Fruit fly (Drosophila melanogaster) whole organism, pupa: ENCODE measurements around the gene CG9967.

Source experiments
- CG10348 ChIP-seq: fragments of 200-800 bp; sonication (Bioruptor generic); IDR thresholded peaks from 2 replicates; pipeline ENCODE4 v1.3.6; 2022; ENCODE audit warnings: missing biosample characterization, missing genetic modification characterization
- CG12605 ChIP-seq: fragments of 200-800 bp; sonication (Bioruptor generic); IDR thresholded peaks from 2 replicates; pipeline ENCODE4 v1.3.6; 2022; ENCODE audit warnings: missing biosample characterization, missing genetic modification characterization
- CG13204 ChIP-seq: fragments of 200-800 bp; sonication (Bioruptor generic); optimal IDR thresholded peaks from 2 replicates; lab custom pipeline; 2018; ENCODE audit warnings: missing biosample characterization, mild to moderate bottlenecking, missing genetic modification characterization, moderate library complexity
- CG14655 ChIP-seq: fragments of 200-800 bp; sonication (Bioruptor generic); optimal IDR thresholded peaks from 3 replicates; lab custom pipeline; 2017; ENCODE audit warnings: mild to moderate bottlenecking, missing biosample characterization, missing genetic modification reagents, missing genetic modification characterization
- CG15710 ChIP-seq: fragments of 200-800 bp; sonication (Bioruptor generic); optimal IDR thresholded peaks from 2 replicates; lab custom pipeline; 2018; ENCODE audit warnings: missing biosample characterization, mild to moderate bottlenecking, missing genetic modification characterization, moderate library complexity
- CG17806 ChIP-seq: fragments of 200-800 bp; sonication (Bioruptor generic); optimal IDR thresholded peaks from 2 replicates; lab custom pipeline; 2018; ENCODE audit warnings: missing biosample characterization, mild to moderate bottlenecking, missing genetic modification characterization, moderate library complexity
- CG32121 ChIP-seq: fragments of 200-800 bp; sonication (Bioruptor generic); IDR thresholded peaks from 2 replicates; pipeline ENCODE4 v1.3.6; 2022; ENCODE audit warnings: missing biosample characterization, missing genetic modification characterization
- CG34367 ChIP-seq: fragments of 200-800 bp; sonication (Bioruptor generic); optimal IDR thresholded peaks from 2 replicates; lab custom pipeline; 2018; ENCODE audit warnings: missing biosample characterization, mild to moderate bottlenecking, missing genetic modification characterization
- CG4496 ChIP-seq: fragments of 200-800 bp; sonication (Bioruptor generic); IDR thresholded peaks from 3 replicates; pipeline ENCODE4 v1.3.6; 2022; ENCODE audit warnings: missing biosample characterization, missing genetic modification characterization
- CG8159 ChIP-seq: fragments of 200-800 bp; sonication (Bioruptor generic); optimal IDR thresholded peaks from 3 replicates; lab custom pipeline; 2018; ENCODE audit warnings: missing biosample characterization, mild to moderate bottlenecking, missing genetic modification characterization, moderate library complexity
- CG8301 ChIP-seq: fragments of 200-800 bp; sonication (Bioruptor generic); optimal IDR thresholded peaks from 2 replicates; lab custom pipeline; 2018; ENCODE audit warnings: missing biosample characterization, mild to moderate bottlenecking, missing genetic modification characterization
- CG9948 ChIP-seq: fragments of 200-800 bp; sonication (Bioruptor generic); optimal IDR thresholded peaks from 2 replicates; lab custom pipeline; 2018; ENCODE audit warnings: missing biosample characterization, mild to moderate bottlenecking, missing genetic modification characterization, moderate library complexity
- D1 ChIP-seq: fragments of 200-800 bp; sonication (Bioruptor generic); optimal IDR thresholded peaks from 2 replicates; lab custom pipeline; 2018; ENCODE audit warnings: missing biosample characterization, mild to moderate bottlenecking, missing genetic modification characterization, moderate library complexity
- EcR ChIP-seq: fragments of 200-800 bp; sonication (Bioruptor generic); optimal IDR thresholded peaks from 3 replicates; lab custom pipeline; 2019; ENCODE audit warnings: missing biosample characterization, missing genetic modification characterization, mild to moderate bottlenecking, moderate library complexity, missing genetic modification reagents
- Ets98B ChIP-seq: fragments of 200-800 bp; sonication (Bioruptor generic); IDR thresholded peaks from 2 replicates; pipeline ENCODE4 v1.3.6; 2022; ENCODE audit warnings: missing biosample characterization, missing genetic modification characterization
- Pif1A ChIP-seq: fragments of 200-800 bp; sonication (Bioruptor generic); optimal IDR thresholded peaks from 3 replicates; lab custom pipeline; 2016; ENCODE audit warnings: missing biosample characterization, missing genetic modification characterization
- Pif1B ChIP-seq: fragments of 200-800 bp; sonication (Bioruptor generic); optimal IDR thresholded peaks from 3 replicates; lab custom pipeline; 2016; ENCODE audit warnings: missing biosample characterization, missing genetic modification characterization
- Snoo ChIP-seq: fragments of 200-800 bp; sonication (Bioruptor generic); optimal IDR thresholded peaks from 3 replicates; lab custom pipeline; 2017; ENCODE audit warnings: missing biosample characterization, mild to moderate bottlenecking, missing genetic modification characterization, inconsistent platforms
- fd96Ca ChIP-seq: fragments of 200-800 bp; sonication (Bioruptor generic); IDR thresholded peaks from 3 replicates; pipeline ENCODE4 v1.3.6; 2022; ENCODE audit warnings: missing biosample characterization, missing genetic modification characterization
- gl ChIP-seq: fragments of 200-800 bp; sonication (Bioruptor generic); optimal IDR thresholded peaks from 2 replicates; lab custom pipeline; 2018; ENCODE audit warnings: missing biosample characterization, mild to moderate bottlenecking, missing genetic modification characterization
- rn ChIP-seq: fragments of 200-800 bp; sonication (Bioruptor generic); IDR thresholded peaks from 2 replicates; pipeline ENCODE4 v1.3.6; 2022; ENCODE audit warnings: missing biosample characterization, missing genetic modification characterization

Gene CG9967

DNA sequence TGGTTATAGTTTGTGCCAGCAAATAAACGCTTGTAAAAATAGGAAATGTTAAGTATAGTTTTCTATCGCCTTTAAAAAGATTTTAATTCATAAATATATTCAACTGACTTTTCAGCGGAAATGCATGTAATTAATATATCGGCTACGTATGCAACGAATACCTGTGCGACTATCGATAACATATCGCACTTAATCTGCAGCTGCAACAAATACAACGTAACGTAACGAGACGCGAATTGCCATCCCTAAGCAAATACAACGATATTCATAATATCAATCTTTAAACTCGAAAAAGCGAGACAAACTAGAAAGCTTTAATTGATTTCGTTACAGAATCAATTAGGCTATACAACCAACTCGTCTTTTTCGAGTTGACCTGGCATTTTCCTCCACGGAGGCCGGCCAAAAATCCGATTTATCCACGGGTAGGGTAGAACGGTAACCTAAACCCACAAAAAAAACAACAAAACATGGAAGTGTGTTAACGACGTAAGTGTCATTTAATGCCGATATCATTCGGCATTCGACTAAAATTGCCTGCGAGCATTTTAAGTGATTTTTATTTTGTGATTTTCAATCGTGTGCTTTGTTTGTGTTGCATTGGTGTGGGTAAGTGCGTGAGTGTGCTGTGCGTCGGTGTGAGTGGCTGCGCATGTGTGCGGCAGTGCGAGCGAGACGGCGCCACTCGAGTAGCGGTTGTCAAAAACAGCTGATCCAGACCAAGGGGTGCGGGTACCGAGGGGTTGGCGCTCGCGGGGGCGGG lies 18.7 kb upstream of the CG9967 start, which contains the start of gene Atxn7:
Atxn7 (plus strand) TSS at position 187 of the 763 bp plus-strand sequence.
- TF ChIP-seq CG17806 (tag; lab: Kevin White, UChicago) (peak; percentile 1), CG14655 (GFP tag; lab: Kevin White, UChicago) (peak; percentile 13), Snoo (tag; lab: Kevin White, UChicago) (peak; percentile 80), CG10348 (GFP tag; lab: Robert Waterston, UW) (no peak), CG8301 (tag; lab: Kevin White, UChicago) (peak; percentile 4), Pif1B (GFP tag; lab: Kevin White, UChicago) (peak; percentile 2), D1 (tag; lab: Kevin White, UChicago) (no peak), CG12605 (GFP tag; lab: Robert Waterston, UW) (peak; percentile 84), Ets98B (GFP tag; lab: Robert Waterston, UW) (peak; percentile 60), CG9948 (no peak), fd96Ca (GFP tag; lab: Robert Waterston, UW) (peak; percentile 59; the same call in 2 of the 3 replicates), CG8159 (tag; lab: Kevin White, UChicago) (peak; percentile 29), CG34367 (tag; lab: Kevin White, UChicago) (peak; percentile 65), gl (tag; lab: Kevin White, UChicago) (no peak), CG32121 (GFP tag; lab: Robert Waterston, UW) (peak; percentile 66; the same call in 1 of the 2 replicates), CG4496 (peak; percentile 74; the same call in 2 of the 3 replicates), Pif1A (GFP tag; lab: Kevin White, UChicago) (peak; percentile 67), rn (no peak), CG15710 (tag; lab: Kevin White, UChicago) (peak; percentile 43), CG13204 (GFP tag; lab: Kevin White, UChicago) (peak; percentile 17), EcR (GFP tag; lab: Kevin White, UChicago) (no peak)
- TF ChIP-seq, all 21 proteins: peak for 15

DNA sequence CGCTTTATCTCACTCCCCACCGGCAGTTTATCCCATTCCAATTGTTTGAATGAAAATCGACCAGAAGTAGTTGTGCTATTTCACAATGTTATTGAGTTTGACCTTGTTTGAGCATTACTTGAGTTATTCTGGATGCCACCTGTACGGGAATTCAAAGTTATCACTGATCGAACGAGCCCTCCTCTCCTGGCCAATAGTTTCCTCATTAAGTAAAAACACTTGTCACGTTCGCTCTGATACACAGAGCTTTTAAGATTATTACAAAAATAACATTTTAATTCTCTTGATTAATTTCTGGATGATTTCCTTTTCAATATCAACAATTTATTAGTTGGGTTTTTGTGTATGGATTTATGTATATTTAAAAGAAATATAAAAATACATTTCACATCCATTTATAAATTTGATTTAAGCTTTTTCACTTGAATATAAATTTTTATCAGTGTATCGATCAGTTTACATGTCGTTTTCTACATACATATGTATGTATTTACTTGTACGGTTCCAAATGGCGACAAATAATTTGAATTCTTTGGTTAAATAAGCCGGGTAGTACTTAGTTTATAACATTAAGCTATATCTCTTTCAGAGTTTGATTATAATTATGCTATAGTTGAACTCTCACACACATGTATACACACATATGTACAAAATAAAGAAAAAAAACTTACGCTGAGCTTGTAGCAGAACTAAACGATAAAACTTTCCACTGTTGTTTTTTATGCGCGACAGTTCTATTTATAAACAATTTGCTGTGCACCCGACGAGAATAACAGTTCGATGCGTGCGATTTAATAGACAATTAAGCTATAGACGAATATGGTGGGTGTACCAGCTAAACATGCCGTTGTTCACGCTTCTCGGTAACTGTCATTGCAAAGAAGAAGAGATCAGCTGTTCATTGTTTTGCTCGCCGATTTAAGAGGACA lies 16.9 kb upstream of the CG9967 start, which contains the start of the genes CG3609 and CG15390:
CG3609 (minus strand) TSS at position 810 of the 929 bp plus-strand sequence.
CG15390 (plus strand) TSS at position 896 of the 929 bp plus-strand sequence.
- TF ChIP-seq gl (tag; lab: Kevin White, UChicago) (peak; percentile 72), Snoo (tag; lab: Kevin White, UChicago) (peak; percentile 60), CG15710 (tag; lab: Kevin White, UChicago) (peak; percentile 60), D1 (tag; lab: Kevin White, UChicago) (no peak), fd96Ca (GFP tag; lab: Robert Waterston, UW) (peak; percentile 85), CG9948 (peak; percentile 55), CG17806 (tag; lab: Kevin White, UChicago) (peak; percentile 54), CG8159 (tag; lab: Kevin White, UChicago) (peak; percentile 49), CG12605 (GFP tag; lab: Robert Waterston, UW) (peak; percentile 60), CG10348 (GFP tag; lab: Robert Waterston, UW) (no peak), CG8301 (tag; lab: Kevin White, UChicago) (peak; percentile 40), CG32121 (GFP tag; lab: Robert Waterston, UW) (peak; percentile 78), rn (peak; percentile 51; the same call in 1 of the 2 replicates), CG34367 (tag; lab: Kevin White, UChicago) (peak; percentile 55), EcR (GFP tag; lab: Kevin White, UChicago) (peak; percentile 30), CG14655 (GFP tag; lab: Kevin White, UChicago) (peak; percentile 54), CG13204 (GFP tag; lab: Kevin White, UChicago) (peak; percentile 59), Ets98B (GFP tag; lab: Robert Waterston, UW) (peak; percentile 89), Pif1A (GFP tag; lab: Kevin White, UChicago) (peak; percentile 91), CG4496 (peak; percentile 91), Pif1B (GFP tag; lab: Kevin White, UChicago) (peak; percentile 88)

DNA sequence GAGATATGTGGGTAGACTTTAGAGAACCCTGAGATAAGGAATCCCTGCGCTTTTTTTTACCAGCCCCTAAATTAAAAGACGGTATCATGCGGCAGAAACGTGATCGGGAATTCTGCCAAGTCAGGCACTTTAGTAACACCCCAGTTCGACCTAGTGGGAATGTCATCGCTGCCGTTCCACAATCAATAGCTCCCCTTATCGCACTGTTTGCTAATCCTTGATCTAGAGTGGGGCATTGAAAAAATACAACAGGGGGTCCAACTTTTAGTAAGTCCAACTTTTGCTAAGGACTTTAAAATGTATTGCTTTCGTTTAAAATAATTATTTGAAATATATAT lies 14.9 kb upstream of the CG9967 start:
- TF ChIP-seq CG8159 (tag; lab: Kevin White, UChicago) (no peak), rn (no peak), CG34367 (tag; lab: Kevin White, UChicago) (no peak), CG13204 (GFP tag; lab: Kevin White, UChicago) (no peak), gl (tag; lab: Kevin White, UChicago) (no peak), Pif1A (GFP tag; lab: Kevin White, UChicago) (no peak), EcR (GFP tag; lab: Kevin White, UChicago) (no peak), Ets98B (GFP tag; lab: Robert Waterston, UW) (no peak), CG32121 (GFP tag; lab: Robert Waterston, UW) (no peak), Snoo (tag; lab: Kevin White, UChicago) (no peak), CG15710 (tag; lab: Kevin White, UChicago) (no peak), CG12605 (GFP tag; lab: Robert Waterston, UW) (no peak), CG9948 (no peak), Pif1B (GFP tag; lab: Kevin White, UChicago) (no peak), CG14655 (GFP tag; lab: Kevin White, UChicago) (no peak), CG10348 (GFP tag; lab: Robert Waterston, UW) (no peak), fd96Ca (GFP tag; lab: Robert Waterston, UW) (no peak), CG8301 (tag; lab: Kevin White, UChicago) (no peak), CG4496 (no peak), CG17806 (tag; lab: Kevin White, UChicago) (no peak)
